Worm (Caenorhabditis elegans) whole organism, L4 larva: Measurements from ENCODE around the gene str-3.

Experiments
- nhr-237 ChIP-seq: sonication (generic microtip); optimal IDR thresholded peaks from 2 replicates; lab custom pipeline; 2017; ENCODE audit warnings: missing biosample characterization, missing genetic modification characterization
- nhr-77 ChIP-seq: fragments of 150-350 bp; optimal IDR thresholded peaks from 2 replicates; lab custom pipeline; 2014; ENCODE audit warnings: missing biosample characterization, missing genetic modification characterization
- tag-97 ChIP-seq: fragments of 200-800 bp; sonication (Bioruptor generic); IDR thresholded peaks from 2 replicates; pipeline ENCODE4 v1.3.6; 2022; ENCODE audit warnings: missing genetic modification characterization, missing compliant biosample characterization

ce11 chrIV:11124674-11125073, 24.5 kb upstream of the str-3 start, which contains the start of gene spo-11:
- TF ChIP-seq nhr-237 (tag; lab: Kevin White, UChicago) (no peak), tag-97 (no peak), nhr-77 (tag; lab: Kevin White, UChicago) (no peak)
